Worm (Caenorhabditis elegans): ENCODE measurements around the gene F58G6.7.

DNA sequence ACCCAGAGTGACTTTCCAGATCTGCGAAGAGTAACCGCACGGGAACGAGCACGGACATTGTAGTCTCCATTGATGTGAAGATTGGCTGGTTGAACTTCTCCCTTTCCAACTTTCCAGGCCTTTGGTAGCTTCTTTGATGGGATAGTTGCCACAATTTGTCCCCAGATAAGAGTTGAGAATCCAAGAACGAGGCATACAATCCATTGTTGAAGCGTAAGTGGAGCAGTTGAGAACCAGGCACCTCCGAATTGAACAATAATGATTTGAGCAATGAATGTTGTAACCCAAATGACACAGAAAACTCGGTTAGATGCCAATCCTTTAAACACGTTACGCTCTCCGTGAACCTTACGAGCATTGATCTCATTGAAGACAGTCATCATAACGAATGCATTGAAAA, 27.1 kb upstream of the F58G6.7 start:
- TF ChIP-seq unc-55 (GFP tag; optimal IDR thresholded peaks at IDR 0.05) = no peak
- TF ChIP-seq egl-27 (tag; optimal IDR thresholded peaks at IDR 0.05) = no peak
- TF ChIP-seq snpc-4 (tag; optimal IDR thresholded peaks at IDR 0.05) = no peak
- no peak for TF ChIP-seq sma-9 (GFP tag; optimal IDR thresholded peaks at IDR 0.05)
- TF ChIP-seq sma-9 (tag; optimal IDR thresholded peaks at IDR 0.05) = no peak
- TF ChIP-seq nhr-25 (tag; optimal IDR thresholded peaks at IDR 0.05) = no peak
- no peak for TF ChIP-seq mab-5 (tag; optimal IDR thresholded peaks at IDR 0.05)
- TF ChIP-seq lin-39 (tag; optimal IDR thresholded peaks at IDR 0.05) = no peak
- no peak for TF ChIP-seq nhr-21 (tag; optimal IDR thresholded peaks at IDR 0.05)
